Fruit fly (Drosophila melanogaster): ENCODE results near the gene CG31715.

The CG31715 gene

DNA sequence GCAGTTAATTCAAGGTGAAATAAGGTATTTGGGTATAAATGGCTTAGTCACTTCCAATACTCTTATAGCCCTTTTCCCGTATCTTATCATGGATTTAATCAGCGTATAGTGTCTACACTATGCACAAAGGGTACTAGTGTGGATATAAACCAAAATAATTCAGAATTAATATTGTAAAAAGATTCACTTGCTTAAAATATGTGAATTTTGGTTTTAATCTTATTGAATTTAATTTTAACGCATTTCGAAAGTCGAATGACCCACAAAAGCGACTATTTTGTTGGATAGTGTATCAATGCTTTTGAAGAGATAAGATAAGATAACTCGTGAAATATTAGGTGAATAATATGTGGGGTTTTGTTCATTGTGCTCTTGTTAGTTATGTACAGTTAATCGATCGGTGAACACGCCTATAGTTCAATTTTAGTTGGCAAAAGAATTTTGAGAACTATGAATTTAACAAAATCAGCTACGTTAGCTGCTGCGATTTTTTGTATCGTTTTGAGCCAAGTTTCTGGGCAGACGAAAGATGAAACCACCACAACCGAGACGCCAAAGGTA is 40.6 kb downstream of the CG31715 start, which contains the start of gene CG5096 (continued):
- TF ChIP-seq so (GFP tag; IDR thresholded peaks at IDR 0.05), result peak; percentile 93
- peak; percentile 83 for TF ChIP-seq Side (GFP tag; optimal IDR thresholded peaks at IDR 0.05)
- peak; percentile 38 for TF ChIP-seq Sry-δ (GFP tag; optimal IDR thresholded peaks at IDR 0.05)
- TF ChIP-seq CG2199 (GFP tag; IDR thresholded peaks at IDR 0.05), result peak; percentile 70; the same call in 1 of the 3 replicates
- TF ChIP-seq CoRest (tag; optimal IDR thresholded peaks at IDR 0.05), result peak; percentile 93
- TF ChIP-seq vfl (GFP tag; optimal IDR thresholded peaks at IDR 0.05), result peak; percentile 57
- no peak for TF ChIP-seq p53 (GFP tag; optimal IDR thresholded peaks at IDR 0.05)
- TF ChIP-seq CG8281 (tag; optimal IDR thresholded peaks at IDR 0.05), result peak; percentile 72
- TF ChIP-seq CG4328 (GFP tag; optimal IDR thresholded peaks at IDR 0.05), result peak; percentile 62
- no peak for TF ChIP-seq crol (GFP tag; IDR thresholded peaks at IDR 0.05)
- TF ChIP-seq org-1 (GFP tag; optimal IDR thresholded peaks at IDR 0.05), result peak; percentile 78
- TF ChIP-seq Hey (tag; optimal IDR thresholded peaks at IDR 0.05), result no peak
- TF ChIP-seq Opbp (GFP tag; IDR thresholded peaks at IDR 0.05; ENCODE audit: partially characterized antibody), result no peak
- peak; percentile 93 for TF ChIP-seq grau (tag; optimal IDR thresholded peaks at IDR 0.05)
- TF ChIP-seq cg (GFP tag; optimal IDR thresholded peaks at IDR 0.05), result no peak
- TF ChIP-seq CG3847 (GFP tag; IDR thresholded peaks at IDR 0.05), result peak; percentile 82; the same call in 1 of the 2 replicates
- peak; percentile 55 for TF ChIP-seq jing (GFP tag; optimal IDR thresholded peaks at IDR 0.05)
- peak; percentile 95 for TF ChIP-seq HmgZ (tag; optimal IDR thresholded peaks at IDR 0.05)
- no peak for TF ChIP-seq hth (optimal IDR thresholded peaks at IDR 0.05)
- TF ChIP-seq CG10565 (GFP tag; optimal IDR thresholded peaks at IDR 0.05), result no peak
- TF ChIP-seq ftz-f1 (GFP tag; optimal IDR thresholded peaks at IDR 0.05), result peak; percentile 29
- TF ChIP-seq CG17359 (tag; optimal IDR thresholded peaks at IDR 0.05), result peak; percentile 94
- TF ChIP-seq repo (GFP tag; optimal IDR thresholded peaks at IDR 0.05), result peak; percentile 39
- TF ChIP-seq CG7928 (GFP tag; optimal IDR thresholded peaks at IDR 0.05), result peak; percentile 41
- TF ChIP-seq otp (GFP tag; IDR thresholded peaks at IDR 0.05), result peak; percentile 87
- TF ChIP-seq gsb-n (tag; optimal IDR thresholded peaks at IDR 0.05), result peak; percentile 72
- TF ChIP-seq Hmx (GFP tag; optimal IDR thresholded peaks at IDR 0.05), result peak; percentile 69
- TF ChIP-seq btn (GFP tag; optimal IDR thresholded peaks at IDR 0.05), result peak; percentile 41
- TF ChIP-seq CG14965 (GFP tag; optimal IDR thresholded peaks at IDR 0.05; ENCODE audit: borderline replicate concordance), result no peak
- peak; percentile 83 for TF ChIP-seq CG18619 (GFP tag; optimal IDR thresholded peaks at IDR 0.05)
- peak; percentile 87 for TF ChIP-seq Dip3 (GFP tag; optimal IDR thresholded peaks at IDR 0.05)
- peak; percentile 51 for TF ChIP-seq Dad (GFP tag; optimal IDR thresholded peaks at IDR 0.05)
- TF ChIP-seq unpg (GFP tag; optimal IDR thresholded peaks at IDR 0.05), result peak; percentile 92
- TF ChIP-seq maf-S (GFP tag; optimal IDR thresholded peaks at IDR 0.05), result peak; percentile 67
- peak; percentile 91 for TF ChIP-seq CG10366 (GFP tag; IDR thresholded peaks at IDR 0.05)
- peak; percentile 75 for TF ChIP-seq CG7357 (GFP tag; IDR thresholded peaks at IDR 0.05)
- TF ChIP-seq CG7745 (tag; optimal IDR thresholded peaks at IDR 0.05), result no peak
- TF ChIP-seq CG2712 (tag; optimal IDR thresholded peaks at IDR 0.05), result peak; percentile 90
- peak; percentile 84 for TF ChIP-seq gsb (GFP tag; IDR thresholded peaks at IDR 0.05)
- peak; percentile 49 for TF ChIP-seq CG10543 (GFP tag; optimal IDR thresholded peaks at IDR 0.05)
- peak; percentile 47 for TF ChIP-seq CG2202 (tag; optimal IDR thresholded peaks at IDR 0.05)
- peak; percentile 67 for TF ChIP-seq kah (GFP tag; optimal IDR thresholded peaks at IDR 0.05)
- peak; percentile 83 for TF ChIP-seq CG17328 (GFP tag; IDR thresholded peaks at IDR 0.05)
- peak; percentile 90 for TF ChIP-seq dysf (GFP tag; IDR thresholded peaks at IDR 0.05)
- peak in 1 of 2 experiments; percentile 87 for TF ChIP-seq Eip74EF (GFP tag; optimal IDR thresholded peaks at IDR 0.05)
- TF ChIP-seq D19B (GFP tag; optimal IDR thresholded peaks at IDR 0.05), result peak; percentile 81
- peak; percentile 89 for TF ChIP-seq CrebB (tag; optimal IDR thresholded peaks at IDR 0.05)
- TF ChIP-seq jigr1 (GFP tag; IDR thresholded peaks at IDR 0.05), result 0 out of 3 replicates have a peak, but pooled peaks have one; percentile 47
- peak in 1 of 2 experiments; percentile 78 for TF ChIP-seq eve (GFP tag; optimal IDR thresholded peaks at IDR 0.05)
- TF ChIP-seq Pdp1 (GFP tag; optimal IDR thresholded peaks at IDR 0.05), result peak; percentile 78 to 79
